In genomic region chr3L:12861255-12861899, dm6 we compare ENCODE assay signal across 6 fruit fly cellular contexts.
A peak's percentile ranks its signal among the peaks of the same experiment; 100 is the strongest.
TF ChIP-seq lines count a peak whose summit lies in the region.

CG32107 (minus strand) TSS chr3L:12861305.

- peak; percentile 78 to 94 for TF ChIP-seq CTCF in S2 (optimal IDR thresholded peaks at IDR 0.05; lab: Kevin White, UChicago)
- peak; percentile 91 for TF ChIP-seq CTCF in whole organism, embryonic (GFP tag; optimal IDR thresholded peaks at IDR 0.05; lab: Kevin White, UChicago)

TF ChIP-seq in whole organism, adult, 20 proteins besides CTCF, POLR2A, EP300 and RAD21 (continues in another document):
- TF ChIP-seq CG33017 (tag; optimal IDR thresholded peaks at IDR 0.05; lab: Kevin White, UChicago), result peak; percentile 46
- no peak for TF ChIP-seq cnc (optimal IDR thresholded peaks at IDR 0.05; lab: Kevin White, UChicago)
- TF ChIP-seq ovo (GFP tag; optimal IDR thresholded peaks at IDR 0.05; lab: Kevin White, UChicago), result no peak
- TF ChIP-seq CG7045 (GFP tag; optimal IDR thresholded peaks at IDR 0.05; lab: Kevin White, UChicago), result no peak
- TF ChIP-seq CG11617 (GFP tag; optimal IDR thresholded peaks at IDR 0.05; lab: Kevin White, UChicago), result no peak
- peak; percentile 84 for TF ChIP-seq kay (GFP tag; lab: Kevin White, UChicago; ENCODE audit: borderline replicate concordance)
- TF ChIP-seq CG12768 (GFP tag; optimal IDR thresholded peaks at IDR 0.05; lab: Kevin White, UChicago), result no peak
- TF ChIP-seq Mnt (GFP tag; optimal IDR thresholded peaks at IDR 0.05; lab: Kevin White, UChicago), result no peak
- TF ChIP-seq CG5204 (GFP tag; optimal IDR thresholded peaks at IDR 0.05; lab: Kevin White, UChicago), result no peak
- peak; percentile 33 for TF ChIP-seq CG7101 (tag; optimal IDR thresholded peaks at IDR 0.05; lab: Kevin White, UChicago)
- no peak for TF ChIP-seq Crg-1 (GFP tag; optimal IDR thresholded peaks at IDR 0.05; lab: Kevin White, UChicago)
- no peak for TF ChIP-seq Hr96 (GFP tag; optimal IDR thresholded peaks at IDR 0.05; lab: Kevin White, UChicago)
- TF ChIP-seq cic (GFP tag; optimal IDR thresholded peaks at IDR 0.05; lab: Kevin White, UChicago), result peak; percentile 45
- TF ChIP-seq Clk (GFP tag; optimal IDR thresholded peaks at IDR 0.05; lab: Kevin White, UChicago), result no peak
- no peak for TF ChIP-seq bab1 (GFP tag; optimal IDR thresholded peaks at IDR 0.05; lab: Kevin White, UChicago)
- no peak for TF ChIP-seq tj (GFP tag; optimal IDR thresholded peaks at IDR 0.05; lab: Kevin White, UChicago)
- TF ChIP-seq CG1620 (GFP tag; optimal IDR thresholded peaks at IDR 0.05; lab: Kevin White, UChicago), result no peak
- TF ChIP-seq CG14711 (tag; optimal IDR thresholded peaks at IDR 0.05; lab: Kevin White, UChicago), result peak; percentile 6
- TF ChIP-seq toe (GFP tag; optimal IDR thresholded peaks at IDR 0.05; lab: Kevin White, UChicago), result no peak

TF ChIP-seq in whole organism, embryonic, 481 proteins besides CTCF, POLR2A, EP300 and RAD21 (continues in another document):
- TF ChIP-seq Dp (GFP tag; optimal IDR thresholded peaks at IDR 0.05; lab: Kevin White, UChicago), result peak; percentile 26
- TF ChIP-seq Hmr (GFP tag; optimal IDR thresholded peaks at IDR 0.05; lab: Kevin White, UChicago), result peak; percentile 16
- peak; percentile 40 for TF ChIP-seq mirr (GFP tag; optimal IDR thresholded peaks at IDR 0.05; lab: Kevin White, UChicago)
- TF ChIP-seq pzg (GFP tag; optimal IDR thresholded peaks at IDR 0.05; lab: Kevin White, UChicago), result peak; percentile 1
- peak; percentile 19 for TF ChIP-seq CG4424 (GFP tag; optimal IDR thresholded peaks at IDR 0.05; lab: Kevin White, UChicago)
- no peak for TF ChIP-seq slbo (GFP tag; IDR thresholded peaks at IDR 0.05; lab: Robert Waterston, UW)
- TF ChIP-seq Ssrp (tag; optimal IDR thresholded peaks at IDR 0.05; lab: Kevin White, UChicago), result no peak
- TF ChIP-seq CG17829 (tag; optimal IDR thresholded peaks at IDR 0.05; lab: Kevin White, UChicago), result peak; percentile 49
- TF ChIP-seq nerfin-2 (GFP tag; IDR thresholded peaks at IDR 0.05; lab: Robert Waterston, UW; ENCODE audit: partially characterized antibody), result no peak
- peak in 1 of 2 experiments; percentile 13 for TF ChIP-seq insv (GFP tag; optimal IDR thresholded peaks at IDR 0.05; lab: Kevin White, UChicago)
- TF ChIP-seq sens (GFP tag; lab: Kevin White, UChicago), result peak; percentile 82
- TF ChIP-seq chif (GFP tag; optimal IDR thresholded peaks at IDR 0.05; lab: Kevin White, UChicago), result peak in 1 of 2 experiments; percentile 15
- TF ChIP-seq CG7271 (tag; optimal IDR thresholded peaks at IDR 0.05; lab: Kevin White, UChicago), result peak; percentile 17
- peak; percentile 40 for TF ChIP-seq CG2116 (GFP tag; optimal IDR thresholded peaks at IDR 0.05; lab: Kevin White, UChicago)
- TF ChIP-seq Dref (GFP tag; IDR thresholded peaks at IDR 0.05; lab: Robert Waterston, UW), result no peak
- TF ChIP-seq CoRest (tag; optimal IDR thresholded peaks at IDR 0.05; lab: Kevin White, UChicago), result peak; percentile 31
- peak; percentile 9 for TF ChIP-seq gem (tag; optimal IDR thresholded peaks at IDR 0.05; lab: Kevin White, UChicago)
- TF ChIP-seq CG10267 (tag; optimal IDR thresholded peaks at IDR 0.05; lab: Kevin White, UChicago), result peak; percentile 11

TF ChIP-seq in whole organism, prepupa, 60 proteins besides CTCF, POLR2A, EP300 and RAD21:
- TF ChIP-seq Eip78C (GFP tag; lab: Kevin White, UChicago) (peak; percentile 57), CG8319 (GFP tag; optimal IDR thresholded peaks at IDR 0.05; lab: Kevin White, UChicago) (no peak), vri (GFP tag; optimal IDR thresholded peaks at IDR 0.05; lab: Kevin White, UChicago) (peak; percentile 52), CG10669 (GFP tag; optimal IDR thresholded peaks at IDR 0.05; lab: Kevin White, UChicago) (no peak)

TF ChIP-seq in whole organism, pupa, 21 proteins besides CTCF, POLR2A, EP300 and RAD21:
- TF ChIP-seq CG8301 (tag; optimal IDR thresholded peaks at IDR 0.05; lab: Kevin White, UChicago), result no peak
- peak; percentile 5 for TF ChIP-seq D1 (tag; optimal IDR thresholded peaks at IDR 0.05; lab: Kevin White, UChicago)

TF ChIP-seq in whole organism, wandering third instar larva, 38 proteins besides CTCF, POLR2A, EP300 and RAD21:
- no peak for TF ChIP-seq Rel (GFP tag; optimal IDR thresholded peaks at IDR 0.05; lab: Kevin White, UChicago)
- TF ChIP-seq Rel (tag; optimal IDR thresholded peaks at IDR 0.05; lab: Kevin White, UChicago), result peak; percentile 98
- peak; percentile 3 for TF ChIP-seq Vsx2 (GFP tag; optimal IDR thresholded peaks at IDR 0.05; lab: Kevin White, UChicago; ENCODE audit: partially characterized antibody)
- no peak for TF ChIP-seq dsf (GFP tag; optimal IDR thresholded peaks at IDR 0.05; lab: Kevin White, UChicago; ENCODE audit: borderline replicate concordance)
- TF ChIP-seq Dif (GFP tag; optimal IDR thresholded peaks at IDR 0.05; lab: Kevin White, UChicago; ENCODE audit: partially characterized antibody), result peak; percentile 12
- TF ChIP-seq Myc (optimal IDR thresholded peaks at IDR 0.05; lab: Kevin White, UChicago), result peak; percentile 80
